Worm (Caenorhabditis elegans) whole organism, midembryonic: Measurements from ENCODE around the gene T20G5.13.

Experiments used
- cog-1 ChIP-seq: sonication (generic microtip); optimal IDR thresholded peaks from 2 replicates; lab custom pipeline; 2016; ENCODE audit warnings: missing genetic modification characterization, missing compliant biosample characterization
- klf-2 ChIP-seq: fragments of 200-800 bp; sonication (Bioruptor generic); conservative IDR thresholded peaks from 2 replicates; pipeline ENCODE4 v1.3.6; 2022; ENCODE audit warnings: missing genetic modification reagents, missing genetic modification characterization, missing compliant biosample characterization
- med-1 ChIP-seq: sonication (generic microtip); optimal IDR thresholded peaks from 2 replicates; lab custom pipeline; 2017; ENCODE audit warnings: missing genetic modification characterization, mild to moderate bottlenecking, missing compliant biosample characterization, antibody characterized with exemption, missing genetic modification reagents; ENCODE audit not compliant: insufficient read depth
- tab-1 ChIP-seq: fragments of 200-800 bp; sonication (Bioruptor generic); IDR thresholded peaks from 2 replicates; pipeline ENCODE4 v1.3.6; 2022; ENCODE audit warnings: missing genetic modification characterization, missing compliant biosample characterization
- ztf-29 ChIP-seq: fragments of 200-800 bp; sonication (Bioruptor generic); IDR thresholded peaks from 2 replicates; pipeline ENCODE4 v1.3.6; 2022; ENCODE audit warnings: missing genetic modification reagents, missing genetic modification characterization, missing compliant biosample characterization

ce11 chrIII:10149910-10150309, 51.2 kb downstream of the T20G5.13 start:
- TF ChIP-seq ztf-29 (GFP tag; lab: Robert Waterston, UW) = no peak
- no peak for TF ChIP-seq klf-2 (GFP tag; lab: Robert Waterston, UW)
- TF ChIP-seq med-1 (GFP tag; lab: Kevin White, UChicago) = no peak
- no peak for TF ChIP-seq tab-1 (GFP tag; lab: Robert Waterston, UW)
- TF ChIP-seq cog-1 (tag; lab: Kevin White, UChicago) = no peak
